Worm (Caenorhabditis elegans) whole organism, early embryonic: ENCODE data around the gene R06B10.7.

Experiments
- ama-1 ChIP-seq: fragments of 150-350 bp; optimal IDR thresholded peaks from 2 replicates; lab custom pipeline; 2014
- ceh-36 ChIP-seq: sonication (generic microtip); optimal IDR thresholded peaks from 2 replicates; lab custom pipeline; 2016; ENCODE audit warnings: missing genetic modification characterization, inconsistent platforms, missing compliant biosample characterization
- hnd-1 ChIP-seq: sonication (generic microtip); optimal IDR thresholded peaks from 2 replicates; lab custom pipeline; 2016; ENCODE audit warnings: missing genetic modification characterization, missing compliant biosample characterization

- TF ChIP-seq hnd-1 (no peak), ama-1 (lab: Kevin White, UChicago) (no peak), ceh-36 (tag; lab: Kevin White, UChicago) (no peak)
Observed at ce11 chrIII:1007143-1007905, 6.1 kb upstream of the R06B10.7 start.
